Fruit fly (Drosophila melanogaster) whole organism, embryonic: ENCODE data around the gene aqz.
A peak's percentile ranks its signal among the peaks of the same experiment; 100 is the strongest.

Experiments used
- BtbVII ChIP-seq: fragments of 200-800 bp; sonication (Bioruptor generic); optimal IDR thresholded peaks from 3 replicates; lab custom pipeline; 2017; ENCODE audit warnings: missing biosample characterization, mild to moderate bottlenecking, missing genetic modification characterization
- CG10274 ChIP-seq: fragments of 200-800 bp; sonication (Bioruptor generic); optimal IDR thresholded peaks from 3 replicates; lab custom pipeline; 2017; ENCODE audit warnings: missing biosample characterization, mild to moderate bottlenecking, missing genetic modification characterization
- CG10431 ChIP-seq: fragments of 200-800 bp; sonication (Bioruptor generic); optimal IDR thresholded peaks from 3 replicates; lab custom pipeline; 2018; ENCODE audit warnings: missing biosample characterization, mild to moderate bottlenecking, missing genetic modification characterization
- CG12219 ChIP-seq: fragments of 200-800 bp; sonication (Bioruptor generic); optimal IDR thresholded peaks from 3 replicates; lab custom pipeline; 2018; ENCODE audit warnings: missing biosample characterization, mild to moderate bottlenecking, missing genetic modification characterization
- CG1233 ChIP-seq: fragments of 200-800 bp; sonication (Bioruptor generic); optimal IDR thresholded peaks from 4 replicates; lab custom pipeline; 2018; ENCODE audit warnings: missing biosample characterization, mild to moderate bottlenecking, missing genetic modification characterization
- CG12744 ChIP-seq: fragments of 200-800 bp; sonication (Bioruptor generic); optimal IDR thresholded peaks from 2 replicates; lab custom pipeline; 2016; ENCODE audit warnings: missing biosample characterization, missing genetic modification characterization
- CG15073 ChIP-seq: fragments of 200-800 bp; sonication (Bioruptor generic); optimal IDR thresholded peaks from 2 replicates; lab custom pipeline; 2016; ENCODE audit warnings: missing biosample characterization, missing genetic modification characterization
- CG15479 ChIP-seq: fragments of 200-800 bp; sonication (Bioruptor generic); optimal IDR thresholded peaks from 3 replicates; lab custom pipeline; 2019; ENCODE audit warnings: missing biosample characterization, mild to moderate bottlenecking, missing genetic modification characterization, moderate library complexity
- CG15696 ChIP-seq: fragments of 200-800 bp; sonication (Bioruptor generic); optimal IDR thresholded peaks from 2 replicates; lab custom pipeline; 2019; ENCODE audit warnings: missing biosample characterization, mild to moderate bottlenecking, missing genetic modification characterization, moderate library complexity
- CG16779 ChIP-seq: fragments of 200-800 bp; sonication (Bioruptor generic); IDR thresholded peaks from 2 replicates; pipeline ENCODE4 v1.3.6; 2022; ENCODE audit warnings: missing biosample characterization, missing genetic modification characterization
- CG17802 ChIP-seq: fragments of 200-800 bp; sonication (Bioruptor generic); optimal IDR thresholded peaks from 2 replicates; lab custom pipeline; 2018; ENCODE audit warnings: missing biosample characterization, mild to moderate bottlenecking, missing genetic modification characterization, moderate library complexity
- CG17912 ChIP-seq: fragments of 200-800 bp; sonication (Bioruptor generic); optimal IDR thresholded peaks from 2 replicates; lab custom pipeline; 2018; ENCODE audit warnings: missing biosample characterization, mild to moderate bottlenecking, missing genetic modification characterization
- CG2120 ChIP-seq: fragments of 200-800 bp; sonication (Bioruptor generic); optimal IDR thresholded peaks from 3 replicates; lab custom pipeline; 2016; ENCODE audit warnings: missing biosample characterization, missing genetic modification characterization
- CG30431 ChIP-seq: fragments of 200-800 bp; sonication (Bioruptor generic); optimal IDR thresholded peaks from 2 replicates; lab custom pipeline; 2017; ENCODE audit warnings: missing biosample characterization, missing genetic modification characterization
- CG3281 ChIP-seq: fragments of 200-800 bp; sonication (Bioruptor generic); optimal IDR thresholded peaks from 3 replicates; lab custom pipeline; 2017; ENCODE audit warnings: missing biosample characterization, mild to moderate bottlenecking, missing genetic modification characterization
- CG33213 ChIP-seq: fragments of 200-800 bp; sonication (Bioruptor generic); optimal IDR thresholded peaks from 3 replicates; lab custom pipeline; 2016; ENCODE audit warnings: missing biosample characterization, missing genetic modification characterization
- CG34224 ChIP-seq: fragments of 200-800 bp; sonication (Bioruptor generic); IDR thresholded peaks from 3 replicates; pipeline ENCODE4 v1.3.6; 2022; ENCODE audit warnings: missing biosample characterization, missing genetic modification characterization; ENCODE audit not compliant: partially characterized antibody
- CG3838 ChIP-seq: fragments of 200-800 bp; sonication (Bioruptor generic); optimal IDR thresholded peaks from 3 replicates; lab custom pipeline; 2016; ENCODE audit warnings: missing biosample characterization, missing genetic modification characterization
- CG4360 ChIP-seq: fragments of 200-800 bp; sonication (Bioruptor generic); IDR thresholded peaks from 2 replicates; pipeline ENCODE4 v1.3.6; 2022; ENCODE audit warnings: missing biosample characterization, missing genetic modification characterization
- CG4424 ChIP-seq: fragments of 200-800 bp; sonication (Bioruptor generic); optimal IDR thresholded peaks from 3 replicates; lab custom pipeline; 2016; ENCODE audit warnings: missing biosample characterization, missing genetic modification characterization
- CG4707 ChIP-seq: fragments of 200-800 bp; sonication (Bioruptor generic); optimal IDR thresholded peaks from 2 replicates; lab custom pipeline; 2018; ENCODE audit warnings: missing biosample characterization, mild to moderate bottlenecking, missing genetic modification characterization, moderate library complexity
- CG7271 ChIP-seq: fragments of 200-800 bp; sonication (Bioruptor generic); optimal IDR thresholded peaks from 2 replicates; lab custom pipeline; 2018; ENCODE audit warnings: missing biosample characterization, mild to moderate bottlenecking, missing genetic modification characterization, moderate library complexity
- CG7987 ChIP-seq: fragments of 200-800 bp; sonication (Bioruptor generic); optimal IDR thresholded peaks from 2 replicates; lab custom pipeline; 2018; ENCODE audit warnings: missing biosample characterization, mild to moderate bottlenecking, missing genetic modification characterization, moderate library complexity
- Dfd ChIP-seq, 2 experiments: fragments of >200 bp; optimal IDR thresholded peaks; 2 replicates each; lab custom pipeline; 2017; ENCODE audit warnings: missing biosample characterization in 2 of 2, missing genetic modification characterization in 2 of 2
- Doc3 ChIP-seq: fragments of 200-800 bp; sonication (Bioruptor generic); IDR thresholded peaks from 3 replicates; pipeline ENCODE4 v1.3.6; 2022; ENCODE audit warnings: missing biosample characterization, missing genetic modification characterization; ENCODE audit not compliant: partially characterized antibody
- Dp ChIP-seq: fragments of 200-800 bp; sonication (Bioruptor generic); optimal IDR thresholded peaks from 2 replicates; lab custom pipeline; 2018; ENCODE audit warnings: missing biosample characterization, mild to moderate bottlenecking, missing genetic modification characterization, moderate library complexity
- E2f2 ChIP-seq: fragments of 200-800 bp; sonication (Bioruptor generic); IDR thresholded peaks from 2 replicates; pipeline ENCODE4 v1.3.6; 2022; ENCODE audit warnings: missing biosample characterization, missing genetic modification characterization
- Eip74EF ChIP-seq, 2 experiments: fragments of 200-800 bp in 1 of 2; fragments of >200 bp in 1 of 2; sonication (Bioruptor generic) in 1 of 2; optimal IDR thresholded peaks; 2 replicates each; lab custom pipeline; 2017 to 2019; ENCODE audit warnings: missing biosample characterization in 2 of 2, missing genetic modification characterization in 2 of 2, mild to moderate bottlenecking in 1 of 2, moderate library complexity in 1 of 2
- Ets97D ChIP-seq: fragments of 200-800 bp; sonication (Bioruptor generic); optimal IDR thresholded peaks from 3 replicates; lab custom pipeline; 2016; ENCODE audit warnings: missing biosample characterization, missing genetic modification characterization
- HLH54F ChIP-seq: fragments of 200-800 bp; sonication (Bioruptor generic); optimal IDR thresholded peaks from 3 replicates; lab custom pipeline; 2016; ENCODE audit warnings: missing biosample characterization, missing genetic modification characterization
- Hsf ChIP-seq: fragments of 200-800 bp; sonication (Bioruptor generic); optimal IDR thresholded peaks from 3 replicates; lab custom pipeline; 2016; ENCODE audit warnings: missing biosample characterization, missing genetic modification characterization
- MESR4 ChIP-seq: fragments of 200-800 bp; sonication (Bioruptor generic); optimal IDR thresholded peaks from 2 replicates; lab custom pipeline; 2018; ENCODE audit warnings: missing biosample characterization, mild to moderate bottlenecking, missing genetic modification characterization, moderate library complexity
- Med ChIP-seq: fragments of 200-800 bp; sonication (Bioruptor generic); peaks from one replicate; lab custom pipeline; 2016; ENCODE audit warnings: missing biosample characterization, missing genetic modification characterization, mild to moderate bottlenecking, inconsistent platforms, moderate library complexity
- Ptx1 ChIP-seq: fragments of 200-800 bp; sonication (Bioruptor generic); IDR thresholded peaks from 2 replicates; pipeline ENCODE4 v1.3.6; 2022; ENCODE audit warnings: missing biosample characterization, missing genetic modification characterization
- Sox102F ChIP-seq: fragments of 200-800 bp; sonication (Bioruptor generic); optimal IDR thresholded peaks from 2 replicates; lab custom pipeline; 2018; ENCODE audit warnings: missing biosample characterization, mild to moderate bottlenecking, missing genetic modification characterization, moderate library complexity
- TFAM ChIP-seq: fragments of 200-800 bp; sonication (Bioruptor generic); optimal IDR thresholded peaks from 2 replicates; lab custom pipeline; 2017; ENCODE audit warnings: missing biosample characterization, missing genetic modification characterization, inconsistent platforms
- bab2 ChIP-seq: fragments of 200-800 bp; sonication (Bioruptor generic); optimal IDR thresholded peaks from 2 replicates; lab custom pipeline; 2016; ENCODE audit warnings: missing biosample characterization, missing genetic modification characterization
- btn ChIP-seq: fragments of 200-800 bp; sonication (Bioruptor generic); optimal IDR thresholded peaks from 2 replicates; lab custom pipeline; 2016; ENCODE audit warnings: missing biosample characterization, missing genetic modification characterization
- chn ChIP-seq: fragments of 200-800 bp; sonication (Bioruptor generic); optimal IDR thresholded peaks from 2 replicates; lab custom pipeline; 2016; ENCODE audit warnings: missing biosample characterization, missing genetic modification characterization
- crol ChIP-seq: fragments of 200-800 bp; sonication (Bioruptor generic); IDR thresholded peaks from 2 replicates; pipeline ENCODE4 v1.3.6; 2022; ENCODE audit warnings: missing biosample characterization, missing genetic modification characterization
- dpn ChIP-seq, 2 experiments: fragments of 200-800 bp; sonication (Bioruptor generic); optimal IDR thresholded peaks; 3 replicates each; lab custom pipeline; 2016; ENCODE audit warnings: missing biosample characterization in 2 of 2, missing genetic modification characterization in 2 of 2
- ken ChIP-seq: fragments of 200-800 bp; sonication (Bioruptor generic); IDR thresholded peaks from 3 replicates; pipeline ENCODE4 v1.3.6; 2022; ENCODE audit warnings: missing biosample characterization, missing genetic modification characterization
- nau ChIP-seq: fragments of 200-800 bp; sonication (Bioruptor generic); optimal IDR thresholded peaks from 3 replicates; lab custom pipeline; 2017; ENCODE audit warnings: missing biosample characterization, mild to moderate bottlenecking, missing genetic modification characterization, missing genetic modification reagents
- nerfin-2 ChIP-seq: fragments of 200-800 bp; sonication (Bioruptor generic); IDR thresholded peaks from 2 replicates; pipeline ENCODE4 v1.3.6; 2022; ENCODE audit warnings: missing biosample characterization, missing genetic modification characterization; ENCODE audit not compliant: partially characterized antibody
- odd ChIP-seq: fragments of 200-800 bp; sonication (Bioruptor generic); optimal IDR thresholded peaks from 2 replicates; lab custom pipeline; 2017; ENCODE audit warnings: missing biosample characterization, mild to moderate bottlenecking, missing genetic modification characterization
- p53 ChIP-seq: fragments of 200-800 bp; sonication (Bioruptor generic); optimal IDR thresholded peaks from 2 replicates; lab custom pipeline; 2016; ENCODE audit warnings: missing biosample characterization, missing genetic modification characterization
- sens-2 ChIP-seq: fragments of 200-800 bp; sonication (Bioruptor generic); IDR thresholded peaks from 2 replicates; pipeline ENCODE4 v1.3.6; 2022; ENCODE audit warnings: missing biosample characterization, missing genetic modification characterization
- shn ChIP-seq: fragments of 200-800 bp; sonication (Bioruptor generic); optimal IDR thresholded peaks from 3 replicates; lab custom pipeline; 2016; ENCODE audit warnings: missing biosample characterization, missing genetic modification characterization
- stwl ChIP-seq: fragments of 200-800 bp; sonication (Bioruptor generic); optimal IDR thresholded peaks from 3 replicates; lab custom pipeline; 2018; ENCODE audit warnings: missing biosample characterization, mild to moderate bottlenecking, missing genetic modification characterization, moderate library complexity
- tio ChIP-seq: fragments of 200-800 bp; sonication (Bioruptor generic); optimal IDR thresholded peaks from 2 replicates; lab custom pipeline; 2017; ENCODE audit warnings: missing biosample characterization, missing genetic modification characterization, inconsistent platforms

Gene aqz

DNA sequence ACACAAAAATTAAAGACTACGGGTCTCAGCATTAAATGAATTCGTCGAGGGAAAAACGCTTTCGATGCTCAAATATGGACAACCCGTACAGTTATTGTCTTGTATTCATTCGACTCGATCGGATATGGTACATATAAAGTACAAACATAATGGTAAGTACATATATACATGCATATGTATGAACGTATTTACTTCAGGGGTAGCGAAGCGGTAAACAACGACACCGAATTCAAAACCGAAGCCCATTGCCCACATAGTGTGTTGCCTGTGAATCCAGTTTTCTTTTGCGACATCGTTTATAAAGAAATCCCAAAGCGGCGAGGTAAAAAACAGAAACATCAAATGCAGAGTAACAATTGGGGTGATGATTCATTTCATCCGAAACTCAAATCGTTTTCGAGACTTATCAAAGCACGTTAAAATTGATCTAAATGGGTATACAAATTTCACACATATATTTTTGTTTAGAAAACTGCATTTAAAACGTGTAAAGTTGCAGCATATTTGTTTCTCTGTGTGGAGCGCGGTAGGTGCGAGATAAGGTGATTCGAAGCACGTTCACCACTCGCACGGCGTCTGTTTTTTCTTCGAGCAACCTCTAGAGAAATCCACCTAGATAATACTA, 8.0 kb downstream of the aqz start (continued):
- TF ChIP-seq Doc3: no peak
- TF ChIP-seq btn: no peak
- TF ChIP-seq CG17802: no peak
- no peak for TF ChIP-seq stwl (tag; lab: Kevin White, UChicago)
- TF ChIP-seq CG15073 (GFP tag; lab: Kevin White, UChicago): no peak
- no peak for TF ChIP-seq p53 (GFP tag; lab: Kevin White, UChicago)
- no peak for TF ChIP-seq Ets97D (GFP tag; lab: Kevin White, UChicago)
- no peak for TF ChIP-seq Dfd (GFP tag; optimal IDR thresholded peaks at IDR 0.05; lab: Kevin White, UChicago)
- no peak for TF ChIP-seq CG16779
- peak; percentile 67 for TF ChIP-seq Sox102F
- no peak for TF ChIP-seq nerfin-2 (GFP tag; lab: Robert Waterston, UW)
- TF ChIP-seq Med (GFP tag; lab: Kevin White, UChicago): peak; percentile 87
- no peak for TF ChIP-seq odd (GFP tag; lab: Kevin White, UChicago)
- TF ChIP-seq Hsf (GFP tag; lab: Kevin White, UChicago): peak; percentile 54
- peak; percentile 51 for TF ChIP-seq CG4707 (GFP tag; lab: Kevin White, UChicago)
- TF ChIP-seq CG10274 (GFP tag; lab: Kevin White, UChicago): no peak
- TF ChIP-seq BtbVII: no peak
- no peak for TF ChIP-seq CG15479 (GFP tag; lab: Kevin White, UChicago)
- no peak for TF ChIP-seq MESR4 (GFP tag; lab: Kevin White, UChicago)
- no peak for TF ChIP-seq CG17912
- no peak for TF ChIP-seq CG12744 (GFP tag; lab: Kevin White, UChicago)
- no peak for TF ChIP-seq CG34224 (GFP tag; lab: Robert Waterston, UW)
- TF ChIP-seq Dp (GFP tag; lab: Kevin White, UChicago): no peak
- no peak for TF ChIP-seq CG15696
- TF ChIP-seq ken: 0 out of 3 replicates have a peak, but pooled peaks have one; percentile 4
- no peak for TF ChIP-seq CG4360 (GFP tag; lab: Robert Waterston, UW)
- no peak for TF ChIP-seq sens-2 (GFP tag; lab: Robert Waterston, UW)
- TF ChIP-seq chn: peak; percentile 29
- TF ChIP-seq CG7987 (GFP tag; lab: Kevin White, UChicago): no peak
- peak; percentile 43 for TF ChIP-seq nau
- TF ChIP-seq Ptx1 (GFP tag; lab: Robert Waterston, UW): peak; percentile 71
- no peak for TF ChIP-seq CG10431 (GFP tag; lab: Kevin White, UChicago)
- no peak for TF ChIP-seq CG3838 (GFP tag; lab: Kevin White, UChicago)
- peak; percentile 19 for TF ChIP-seq CG30431 (GFP tag; lab: Kevin White, UChicago)
- TF ChIP-seq E2f2 (GFP tag; lab: Robert Waterston, UW): peak; percentile 45; the same call in 1 of the 2 replicates
- TF ChIP-seq bab2 (GFP tag; lab: Kevin White, UChicago): peak; percentile 56
- TF ChIP-seq TFAM (GFP tag; lab: Kevin White, UChicago): no peak
- TF ChIP-seq dpn (GFP tag; optimal IDR thresholded peaks at IDR 0.05; lab: Kevin White, UChicago): peak; percentile 43 to 44
- no peak for TF ChIP-seq CG33213 (GFP tag; lab: Kevin White, UChicago)
- TF ChIP-seq CG12219 (GFP tag; lab: Kevin White, UChicago): peak; percentile 36
- TF ChIP-seq crol (GFP tag; lab: Robert Waterston, UW): peak; percentile 43; the same call in 1 of the 2 replicates
- TF ChIP-seq Eip74EF (GFP tag; optimal IDR thresholded peaks at IDR 0.05; lab: Kevin White, UChicago): no peak
- TF ChIP-seq CG2120 (GFP tag; lab: Kevin White, UChicago): peak; percentile 31
- peak; percentile 46 for TF ChIP-seq tio (GFP tag; lab: Kevin White, UChicago)
- TF ChIP-seq CG1233 (GFP tag; lab: Kevin White, UChicago): no peak
- peak; percentile 28 for TF ChIP-seq CG4424 (GFP tag; lab: Kevin White, UChicago)
- no peak for TF ChIP-seq HLH54F (GFP tag; lab: Kevin White, UChicago)
- no peak for TF ChIP-seq CG3281 (GFP tag; lab: Kevin White, UChicago)
- TF ChIP-seq shn (GFP tag; lab: Kevin White, UChicago): peak; percentile 41
- TF ChIP-seq CG7271 (tag; lab: Kevin White, UChicago): no peak
